Worm (Caenorhabditis elegans) whole organism, midembryonic: ENCODE measurements around the gene mboa-2.
A peak's percentile ranks its signal among the peaks of the same experiment; 100 is the strongest.
"Not testable (repeated sequence)": the region's sequence is repeated elsewhere in the genome, so short reads cannot be mapped to it uniquely, and the experiment has no call there.

Experiments
- T22C8.4 ChIP-seq: fragments of 200-800 bp; sonication (Bioruptor generic); IDR thresholded peaks from 2 replicates; pipeline ENCODE4 v1.3.6; 2022; ENCODE audit warnings: missing genetic modification characterization, missing compliant biosample characterization
- cog-1 ChIP-seq: sonication (generic microtip); optimal IDR thresholded peaks from 2 replicates; lab custom pipeline; 2016; ENCODE audit warnings: missing genetic modification characterization, missing compliant biosample characterization
- flt-1 ChIP-seq: fragments of 200-800 bp; sonication (Bioruptor generic); IDR thresholded peaks from 2 replicates; pipeline ENCODE4 v1.3.6; 2022; ENCODE audit warnings: missing genetic modification characterization, missing compliant biosample characterization
- klf-2 ChIP-seq: fragments of 200-800 bp; sonication (Bioruptor generic); conservative IDR thresholded peaks from 2 replicates; pipeline ENCODE4 v1.3.6; 2022; ENCODE audit warnings: missing genetic modification reagents, missing genetic modification characterization, missing compliant biosample characterization
- med-1 ChIP-seq: sonication (generic microtip); optimal IDR thresholded peaks from 2 replicates; lab custom pipeline; 2017; ENCODE audit warnings: missing genetic modification characterization, mild to moderate bottlenecking, missing compliant biosample characterization, antibody characterized with exemption, missing genetic modification reagents; ENCODE audit not compliant: insufficient read depth
- ref-1 ChIP-seq: fragments of 200-800 bp; sonication (Bioruptor generic); conservative IDR thresholded peaks from 2 replicates; pipeline ENCODE4 v1.3.6; 2022; ENCODE audit warnings: missing genetic modification reagents, missing genetic modification characterization, missing compliant biosample characterization
- tab-1 ChIP-seq: fragments of 200-800 bp; sonication (Bioruptor generic); IDR thresholded peaks from 2 replicates; pipeline ENCODE4 v1.3.6; 2022; ENCODE audit warnings: missing genetic modification characterization, missing compliant biosample characterization
- ztf-23 ChIP-seq: fragments of 200-800 bp; sonication (Bioruptor generic); IDR thresholded peaks from 2 replicates; pipeline ENCODE4 v1.3.6; 2022; ENCODE audit warnings: missing genetic modification reagents, missing genetic modification characterization, missing compliant biosample characterization
- ztf-29 ChIP-seq: fragments of 200-800 bp; sonication (Bioruptor generic); IDR thresholded peaks from 2 replicates; pipeline ENCODE4 v1.3.6; 2022; ENCODE audit warnings: missing genetic modification reagents, missing genetic modification characterization, missing compliant biosample characterization

Gene mboa-2

DNA sequence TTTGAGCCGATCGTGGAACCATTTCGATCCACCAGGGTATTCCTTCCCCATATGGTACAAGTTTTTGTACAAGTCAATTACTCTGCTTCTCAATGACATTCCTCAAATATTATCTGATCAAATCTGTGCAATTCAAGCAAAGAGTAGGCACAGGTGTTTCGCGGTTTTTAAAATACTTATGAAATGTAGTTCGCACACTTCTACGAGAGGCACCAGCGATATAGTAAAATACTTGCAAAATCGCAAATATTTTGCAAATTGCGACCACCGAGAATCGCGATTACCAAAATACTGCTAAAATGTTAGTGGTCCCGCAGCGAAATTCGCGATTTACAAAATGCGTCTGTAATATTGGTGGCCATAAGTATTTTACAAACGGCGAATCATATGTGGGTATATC lies 12.6 kb downstream of the mboa-2 start, which contains the start of gene Y42A5A.5:
TSS of gene Y42A5A.5 (minus strand) at position 101 of the 400 bp plus-strand sequence.
- not testable (repeated sequence) for TF ChIP-seq ztf-23, tab-1, ref-1 (GFP tag; lab: Robert Waterston, UW)

DNA sequence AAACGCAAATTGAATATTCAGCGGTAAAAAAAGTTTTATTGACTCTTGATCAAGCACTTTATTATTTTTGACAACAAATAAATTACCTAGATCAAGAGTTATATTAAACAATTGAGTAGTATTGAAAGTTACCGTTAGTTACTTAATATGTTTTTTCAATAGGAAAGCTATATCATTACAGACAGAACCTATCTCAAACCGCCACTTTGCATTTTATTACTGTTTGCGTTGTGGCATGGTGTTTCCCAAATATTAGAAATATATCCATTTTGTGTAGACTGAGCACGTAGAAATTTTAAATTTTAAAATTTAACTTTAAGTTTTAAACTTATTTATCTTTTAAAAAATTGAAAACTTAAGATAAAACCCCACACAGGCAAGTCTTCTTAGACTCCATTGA lies 17.9 kb downstream of the mboa-2 start:
- TF ChIP-seq cog-1 (tag; lab: Kevin White, UChicago) = no peak
- TF ChIP-seq ztf-29 (GFP tag; lab: Robert Waterston, UW) = no peak

DNA sequence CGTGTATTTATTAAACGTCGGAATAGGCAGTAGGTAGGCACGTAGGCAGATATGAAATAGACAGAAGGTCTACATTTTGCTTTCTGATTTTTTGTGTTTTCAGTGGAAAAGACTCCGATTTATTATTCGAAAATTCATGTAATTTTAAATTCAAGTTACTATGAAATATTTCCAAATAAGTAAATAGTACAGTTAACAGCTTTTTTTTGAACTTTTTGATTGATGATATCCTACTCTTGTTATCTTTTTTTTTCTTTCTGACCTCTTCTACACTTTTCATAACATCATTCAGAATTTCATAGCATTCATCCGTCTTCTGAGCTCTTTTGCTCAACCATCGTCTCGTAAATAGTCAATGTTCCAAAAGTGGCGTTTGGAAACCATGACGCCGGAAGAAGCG lies 23.7 kb downstream of the mboa-2 start, which contains the start of gene cdkl-1:
TSS of gene cdkl-1 (plus strand) at position 301 of the 400 bp plus-strand sequence.
- TF ChIP-seq klf-2 (GFP tag; lab: Robert Waterston, UW) (no peak), ztf-23 (GFP tag; lab: Robert Waterston, UW) (no peak), ztf-29 (GFP tag; lab: Robert Waterston, UW) (no peak), med-1 (GFP tag; lab: Kevin White, UChicago) (no peak), cog-1 (tag; lab: Kevin White, UChicago) (no peak), ref-1 (GFP tag; lab: Robert Waterston, UW) (no peak), flt-1 (no peak), tab-1 (GFP tag; lab: Robert Waterston, UW) (no peak), T22C8.4 (no peak)

DNA sequence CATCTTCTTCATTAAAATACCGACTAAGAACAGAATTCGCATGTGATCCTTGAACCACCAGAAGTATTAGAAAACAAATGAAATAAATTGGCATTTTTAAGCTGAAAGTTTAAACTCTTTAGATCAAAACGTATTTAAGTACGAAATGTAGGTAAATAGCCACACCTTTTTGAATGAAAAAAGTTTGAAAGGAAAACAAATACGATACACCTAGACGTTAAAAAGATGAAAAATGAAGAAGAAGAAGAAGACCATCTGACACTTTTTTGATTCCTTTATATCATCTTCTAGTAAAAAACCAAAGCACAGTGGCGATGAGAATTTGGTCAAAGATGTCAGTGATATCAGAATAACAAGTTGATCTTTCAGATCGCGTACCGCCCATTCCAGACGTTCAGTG lies 26.4 kb downstream of the mboa-2 start, which contains the start of gene Y42A5A.3:
TSS of gene Y42A5A.3 (minus strand) at position 101 of the 400 bp plus-strand sequence.
- TF ChIP-seq klf-2 (GFP tag; lab: Robert Waterston, UW) (no peak), T22C8.4 (no peak), ztf-29 (GFP tag; lab: Robert Waterston, UW) (no peak), med-1 (GFP tag; lab: Kevin White, UChicago) (no peak), cog-1 (tag; lab: Kevin White, UChicago) (no peak), tab-1 (GFP tag; lab: Robert Waterston, UW) (no peak), ref-1 (GFP tag; lab: Robert Waterston, UW) (no peak), flt-1 (no peak), ztf-23 (GFP tag; lab: Robert Waterston, UW) (no peak)

DNA sequence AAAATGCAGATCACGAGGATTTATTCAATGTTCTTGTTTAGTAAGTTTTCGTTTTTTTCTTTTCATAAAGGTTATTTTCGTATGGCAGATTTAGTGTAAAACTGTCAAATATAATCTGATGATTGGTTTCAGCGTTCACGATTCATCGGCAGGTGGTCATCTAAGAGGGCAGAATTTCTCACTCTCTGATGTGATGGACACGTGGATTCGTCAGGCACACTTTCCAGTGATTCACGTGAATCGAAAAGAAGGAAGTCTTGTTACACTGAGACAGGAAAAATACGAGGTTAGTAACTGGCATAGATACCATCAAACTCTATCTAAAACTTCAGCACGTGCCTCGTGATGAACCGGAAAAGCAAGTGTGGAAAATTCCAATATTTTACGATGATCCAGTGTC lies 27.6 kb downstream of the mboa-2 start:
- TF ChIP-seq flt-1 = no peak

DNA sequence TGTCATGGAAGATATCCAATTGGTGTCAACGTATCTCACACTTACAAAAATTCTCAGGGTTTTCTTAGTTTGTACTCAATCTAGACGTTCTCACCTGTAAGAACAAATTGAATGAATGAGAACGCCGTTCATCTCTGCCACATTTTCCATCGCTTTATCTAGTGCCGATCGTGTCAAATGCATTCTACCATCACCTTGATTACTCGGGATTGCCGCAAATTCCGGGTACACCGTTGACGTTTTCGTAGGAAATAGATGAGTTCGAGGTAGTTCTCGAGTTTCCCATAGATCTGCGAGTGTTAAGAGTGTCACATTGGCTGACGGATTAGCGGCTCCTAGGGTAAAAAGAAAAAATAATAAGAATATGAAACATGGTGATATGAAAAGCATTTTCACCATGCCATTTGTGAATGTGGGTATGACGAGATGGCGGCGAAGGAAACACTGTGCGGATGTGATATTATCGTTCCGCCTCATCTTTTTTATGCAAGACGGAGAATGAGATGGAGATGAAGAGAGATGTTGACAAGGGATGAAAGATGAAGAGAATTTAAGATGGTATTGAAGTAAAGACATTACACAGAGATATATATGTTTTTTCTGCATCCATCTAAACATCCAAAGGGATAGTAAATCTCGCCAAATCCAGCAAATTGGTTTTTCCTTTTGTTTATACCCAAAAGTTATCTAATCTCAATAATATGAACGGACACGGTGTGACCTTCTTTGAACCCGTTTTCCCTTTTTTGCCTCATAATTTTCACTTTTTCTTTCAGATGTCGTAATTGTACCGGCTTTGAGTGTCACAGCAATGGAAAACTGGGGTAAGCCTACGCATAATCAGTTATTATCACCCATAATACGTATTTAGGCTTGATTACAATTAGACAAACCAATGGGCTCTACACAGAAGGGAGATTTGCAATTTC lies 28.9 kb downstream of the mboa-2 start, which contains the start of gene lact-8:
TSS of gene lact-8 (minus strand) at position 445 of the 929 bp plus-strand sequence.
- TF ChIP-seq ztf-23 (GFP tag; lab: Robert Waterston, UW) = no peak

DNA sequence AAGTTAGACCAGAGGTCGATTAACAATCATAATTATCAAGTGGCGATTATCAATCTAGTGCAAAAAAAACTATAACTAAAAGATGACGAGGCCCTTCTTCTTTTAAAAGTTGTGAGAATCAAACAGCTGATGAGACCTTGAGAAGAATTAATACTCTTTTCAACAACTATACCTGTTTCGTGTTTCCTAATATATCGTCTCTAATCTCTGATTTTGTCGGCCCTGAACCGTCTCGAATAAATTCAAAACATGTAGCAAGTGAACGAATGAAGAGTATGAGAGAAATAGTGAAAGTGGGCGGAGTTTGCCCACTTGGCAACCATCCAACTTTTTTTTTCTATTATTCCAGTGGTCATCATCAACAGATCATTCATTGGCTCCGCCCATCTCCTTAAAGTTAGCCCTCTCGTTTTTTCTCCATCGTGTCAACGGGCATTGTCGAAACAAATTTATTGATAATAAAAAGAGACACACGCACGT lies 34.7 kb downstream of the mboa-2 start, which contains the start of gene Y42A5A.1:
TSS of gene Y42A5A.1 (plus strand) at position 430 of the 480 bp plus-strand sequence.
- TF ChIP-seq ztf-23 (GFP tag; lab: Robert Waterston, UW) = no peak
- no peak for TF ChIP-seq ztf-29 (GFP tag; lab: Robert Waterston, UW)
- no peak for TF ChIP-seq tab-1 (GFP tag; lab: Robert Waterston, UW)
- no peak for TF ChIP-seq klf-2 (GFP tag; lab: Robert Waterston, UW)

DNA sequence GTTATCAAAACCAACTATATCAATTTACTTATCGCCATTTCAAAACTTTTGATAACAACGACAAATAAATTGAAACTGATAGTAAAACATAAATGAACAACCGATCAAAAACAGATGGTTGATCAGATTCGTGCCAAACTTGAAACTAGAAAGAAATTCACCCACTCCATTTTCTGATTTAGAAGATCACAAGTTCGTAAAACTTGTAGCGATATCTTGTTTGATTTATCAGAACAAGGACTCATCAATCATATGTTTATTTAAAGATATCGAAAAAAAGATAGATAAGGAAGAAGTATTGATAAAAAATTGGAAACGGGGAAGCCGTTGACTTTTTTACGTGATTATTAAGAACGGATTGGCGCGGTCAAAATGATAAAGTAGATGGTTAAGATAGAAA lies 35.2 kb downstream of the mboa-2 start:
- TF ChIP-seq T22C8.4 = no peak
- no peak for TF ChIP-seq ztf-23 (GFP tag; lab: Robert Waterston, UW)
- TF ChIP-seq cog-1 (tag; lab: Kevin White, UChicago) = no peak
- no peak for TF ChIP-seq ref-1 (GFP tag; lab: Robert Waterston, UW)
- TF ChIP-seq ztf-29 (GFP tag; lab: Robert Waterston, UW) = no peak

DNA sequence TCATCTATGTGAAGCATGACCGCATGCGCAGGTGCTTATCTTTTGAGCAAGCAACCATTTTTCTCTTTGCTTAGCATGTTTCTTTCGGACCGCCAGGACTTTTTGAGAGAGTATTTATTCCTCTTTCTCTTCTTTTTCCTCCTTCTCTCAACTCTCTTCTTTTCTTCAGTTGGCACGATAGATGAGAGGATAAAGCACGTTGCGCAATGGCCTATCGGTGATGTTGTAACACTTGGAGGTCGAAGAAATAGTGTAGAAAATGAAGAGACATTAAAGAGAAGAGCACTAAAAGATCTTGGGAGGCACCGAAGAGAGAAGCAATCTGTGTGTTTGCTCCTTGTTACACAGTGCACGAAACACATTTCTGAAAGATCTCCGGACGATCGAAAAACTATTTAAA lies 38.6 kb downstream of the mboa-2 start:
- TF ChIP-seq flt-1 (no peak), cog-1 (tag; lab: Kevin White, UChicago) (peak; percentile 77), ztf-29 (GFP tag; lab: Robert Waterston, UW) (no peak), tab-1 (GFP tag; lab: Robert Waterston, UW) (no peak), ztf-23 (GFP tag; lab: Robert Waterston, UW) (no peak)

DNA sequence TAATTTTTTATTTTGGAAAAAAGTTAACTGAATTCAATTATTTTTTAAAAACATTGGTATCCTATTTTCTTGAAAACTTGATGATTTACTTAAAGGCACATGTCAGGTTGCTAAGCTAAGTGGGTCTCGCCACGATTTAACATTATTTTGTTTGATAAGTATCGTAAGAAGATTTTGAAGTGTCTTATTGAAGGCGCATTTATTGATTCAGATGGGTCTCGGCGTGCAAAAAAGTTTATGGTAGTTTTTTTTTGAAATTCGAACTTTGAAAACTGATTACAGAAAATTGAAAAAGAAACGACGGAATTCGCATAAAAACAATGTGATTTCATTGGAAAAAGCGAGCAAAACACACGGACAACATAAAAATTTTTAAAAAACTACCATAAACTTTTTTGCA lies 39.3 kb downstream of the mboa-2 start:
- TF ChIP-seq cog-1 (tag; lab: Kevin White, UChicago) = no peak
- TF ChIP-seq med-1 (GFP tag; lab: Kevin White, UChicago) = no peak
- TF ChIP-seq klf-2 (GFP tag; lab: Robert Waterston, UW) = no peak
- no peak for TF ChIP-seq T22C8.4
- no peak for TF ChIP-seq ref-1 (GFP tag; lab: Robert Waterston, UW)

DNA sequence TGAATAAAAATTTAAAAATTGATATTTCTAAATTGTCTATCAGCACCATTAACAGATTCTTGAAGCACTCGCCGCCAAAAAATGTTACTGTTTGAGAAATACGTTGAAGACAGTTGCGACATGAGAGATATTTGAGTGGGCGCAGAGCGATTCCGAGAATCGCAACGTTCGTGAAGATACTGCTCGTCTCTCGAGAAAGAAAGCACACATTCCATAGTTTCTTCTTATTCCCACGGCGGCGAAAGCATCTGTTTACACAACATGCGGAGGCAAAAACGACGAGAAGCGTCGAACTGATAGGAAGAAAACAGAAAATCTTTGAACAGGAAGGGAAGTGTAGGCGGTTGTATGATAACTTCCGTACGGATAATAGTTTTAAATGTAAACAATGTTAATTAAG lies 39.8 kb downstream of the mboa-2 start:
- peak; percentile 23 for TF ChIP-seq cog-1 (tag; lab: Kevin White, UChicago)
- no peak for TF ChIP-seq T22C8.4
- no peak for TF ChIP-seq klf-2 (GFP tag; lab: Robert Waterston, UW)
- TF ChIP-seq flt-1 = no peak
- TF ChIP-seq ref-1 (GFP tag; lab: Robert Waterston, UW) = no peak
- TF ChIP-seq ztf-23 (GFP tag; lab: Robert Waterston, UW) = no peak
- TF ChIP-seq med-1 (GFP tag; lab: Kevin White, UChicago) = no peak
- no peak for TF ChIP-seq tab-1 (GFP tag; lab: Robert Waterston, UW)
